Worm (Caenorhabditis elegans) whole organism, early embryonic: ENCODE data around the gene D1054.10.

ENCODE experiments used
- B0310.2 ChIP-seq: sonication (generic microtip); optimal IDR thresholded peaks from 2 replicates; lab custom pipeline; 2016; ENCODE audit warnings: mild to moderate bottlenecking, missing genetic modification characterization, missing compliant biosample characterization
- F13C5.2 ChIP-seq: sonication (generic microtip); optimal IDR thresholded peaks from 2 replicates; lab custom pipeline; 2017; ENCODE audit warnings: mild to moderate bottlenecking, missing genetic modification characterization, inconsistent platforms, missing compliant biosample characterization
- aly-1 ChIP-seq: sonication (generic microtip); optimal IDR thresholded peaks from 2 replicates; lab custom pipeline; 2016; ENCODE audit warnings: missing genetic modification characterization, missing compliant biosample characterization
- ama-1 ChIP-seq: fragments of 150-350 bp; optimal IDR thresholded peaks from 2 replicates; lab custom pipeline; 2014
- ceh-36 ChIP-seq: sonication (generic microtip); optimal IDR thresholded peaks from 2 replicates; lab custom pipeline; 2016; ENCODE audit warnings: missing genetic modification characterization, inconsistent platforms, missing compliant biosample characterization
- flt-1 ChIP-seq: fragments of 200-800 bp; sonication (Bioruptor generic); IDR thresholded peaks from 2 replicates; pipeline ENCODE4 v1.3.6; 2022; ENCODE audit warnings: missing genetic modification characterization, missing compliant biosample characterization
- hmbx-1 ChIP-seq: sonication (generic microtip); optimal IDR thresholded peaks from 2 replicates; lab custom pipeline; 2016; ENCODE audit warnings: mild to moderate bottlenecking, missing genetic modification characterization, missing compliant biosample characterization
- hmg-4 ChIP-seq: fragments of 200-800 bp; sonication (Bioruptor generic); optimal IDR thresholded peaks from 2 replicates; lab custom pipeline; 2018; ENCODE audit warnings: mild to moderate bottlenecking, missing genetic modification characterization, missing compliant biosample characterization
- hnd-1 ChIP-seq: sonication (generic microtip); optimal IDR thresholded peaks from 2 replicates; lab custom pipeline; 2016; ENCODE audit warnings: missing genetic modification characterization, missing compliant biosample characterization
- tra-4 ChIP-seq: sonication (generic microtip); optimal IDR thresholded peaks from 2 replicates; lab custom pipeline; 2017; ENCODE audit warnings: missing genetic modification characterization, missing compliant biosample characterization

DNA sequence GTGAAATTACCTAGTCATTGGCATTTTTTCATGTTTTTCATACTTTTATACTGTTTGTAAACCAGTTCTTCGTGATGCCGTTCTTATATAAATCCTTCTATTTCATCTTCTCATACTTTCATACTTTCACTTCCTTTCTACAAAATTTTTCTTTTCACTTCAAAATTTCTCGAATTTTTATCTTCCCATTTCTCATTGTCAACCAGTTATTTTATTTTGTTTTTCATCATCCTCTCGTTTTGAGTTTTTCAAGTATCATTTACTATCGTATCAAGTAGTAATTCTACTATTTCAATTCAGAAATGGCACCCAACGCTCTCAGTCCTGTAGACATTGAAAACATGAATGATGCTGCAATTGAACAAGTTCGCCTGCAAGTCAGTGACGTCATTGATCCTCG, 34.0 kb downstream of the D1054.10 start, which contains the start of gene F28H7.8:
- TF ChIP-seq hmbx-1 (tag; lab: Kevin White, UChicago) (no peak), ama-1 (lab: Kevin White, UChicago) (no peak), hnd-1 (tag; lab: Kevin White, UChicago) (no peak), hmg-4 (GFP tag; lab: Kevin White, UChicago) (no peak), flt-1 (GFP tag; lab: Robert Waterston, UW) (no peak), tra-4 (no peak), F13C5.2 (tag; lab: Kevin White, UChicago) (no peak), B0310.2 (tag; lab: Kevin White, UChicago) (no peak), aly-1 (tag; lab: Kevin White, UChicago) (no peak), ceh-36 (tag; lab: Kevin White, UChicago) (no peak)
